Worm (Caenorhabditis elegans): ENCODE results near the gene T02H6.9.

ce11 chrII:633984-634383, 44.7 kb upstream of the T02H6.9 start, which contains the start of gene T04B8.1:
- no peak for TF ChIP-seq elt-1 (tag; optimal IDR thresholded peaks at IDR 0.05)
- no peak for TF ChIP-seq ama-1 (optimal IDR thresholded peaks at IDR 0.05)
- TF ChIP-seq nhr-11 (tag; optimal IDR thresholded peaks at IDR 0.05), result no peak
- TF ChIP-seq nhr-237 (tag; optimal IDR thresholded peaks at IDR 0.05), result no peak
- TF ChIP-seq skn-1 (tag; optimal IDR thresholded peaks at IDR 0.05), result no peak
- TF ChIP-seq nhr-10 (tag; optimal IDR thresholded peaks at IDR 0.05), result no peak
- TF ChIP-seq lin-11 (tag; optimal IDR thresholded peaks at IDR 0.05), result no peak
- TF ChIP-seq unc-39 (tag; optimal IDR thresholded peaks at IDR 0.05), result no peak
- TF ChIP-seq unc-62 (GFP tag; optimal IDR thresholded peaks at IDR 0.05), result no peak
- TF ChIP-seq elt-3 (tag; optimal IDR thresholded peaks at IDR 0.05), result no peak
- no peak for TF ChIP-seq blmp-1 (tag; optimal IDR thresholded peaks at IDR 0.05; ENCODE audit: insufficient read depth)
- no peak for TF ChIP-seq ztf-11 (tag; optimal IDR thresholded peaks at IDR 0.05)
